Worm (Caenorhabditis elegans) whole organism, dauer: ENCODE results near the gene C32D5.14.
A peak's percentile ranks its signal among the peaks of the same experiment; 100 is the strongest.

Experiments used
- unc-62 ChIP-seq: sonication (generic microtip); optimal IDR thresholded peaks from 2 replicates; lab custom pipeline; 2017; ENCODE audit warnings: missing biosample characterization, missing genetic modification reagents, missing genetic modification characterization

The C32D5.14 gene

ce11 chrII:6328672-6329071 is 6.6 kb upstream of the C32D5.14 start:
- no peak for TF ChIP-seq unc-62 (GFP tag; lab: Kevin White, UChicago)

ce11 chrII:6331222-6331830 is 4.0 kb upstream of the C32D5.14 start, which contains the start of gene set-4:
Gene set-4 (minus strand): TSS chrII:6331341.
- TF ChIP-seq unc-62 (GFP tag; lab: Kevin White, UChicago), result no peak

ce11 chrII:6333887-6334286 is 1.4 kb upstream of the C32D5.14 start, which contains the start of gene ttc-39B:
Gene ttc-39B (minus strand): TSS chrII:6333987.
- no peak for TF ChIP-seq unc-62 (GFP tag; lab: Kevin White, UChicago)

- TF ChIP-seq unc-62 (GFP tag; lab: Kevin White, UChicago), result no peak
These were observed 485 bp upstream of the C32D5.14 start for ce11 chrII:6334745-6335260.

- no peak for TF ChIP-seq unc-62 (GFP tag; lab: Kevin White, UChicago)
These were observed 4.2 kb downstream of the C32D5.14 start for ce11 chrII:6339511-6339910.

- no peak for TF ChIP-seq unc-62 (GFP tag; lab: Kevin White, UChicago)
These were observed 4.7 kb downstream of the C32D5.14 start, which contains the start of gene C32D5.7 for ce11 chrII:6339948-6340347. Gene C32D5.7 (minus strand): TSS chrII:6340048.

ce11 chrII:6341076-6341475 is 5.8 kb downstream of the C32D5.14 start:
- TF ChIP-seq unc-62 (GFP tag; lab: Kevin White, UChicago), result no peak

- TF ChIP-seq unc-62 (GFP tag; lab: Kevin White, UChicago), result no peak
These were observed 7.2 kb downstream of the C32D5.14 start for ce11 chrII:6342455-6342854.

ce11 chrII:6343893-6344292 is 8.6 kb downstream of the C32D5.14 start, which contains the start of gene txt-18:
Gene txt-18 (plus strand): TSS chrII:6344072.
- no peak for TF ChIP-seq unc-62 (GFP tag; lab: Kevin White, UChicago)

ce11 chrII:6344513-6344912 is 9.2 kb downstream of the C32D5.14 start:
- no peak for TF ChIP-seq unc-62 (GFP tag; lab: Kevin White, UChicago)

- no peak for TF ChIP-seq unc-62 (GFP tag; lab: Kevin White, UChicago)
These were observed 10.2 kb downstream of the C32D5.14 start, which contains the start of gene C32D5.8 for ce11 chrII:6345195-6346158. Gene C32D5.8 (minus strand): TSS chrII:6345964.

ce11 chrII:6346551-6347079 is 11.3 kb downstream of the C32D5.14 start:
- TF ChIP-seq unc-62 (GFP tag; lab: Kevin White, UChicago), result no peak

ce11 chrII:6347341-6348118 is 12.2 kb downstream of the C32D5.14 start, which contains the start of gene lgg-1:
Gene lgg-1 (minus strand): TSS chrII:6347719.
- TF ChIP-seq unc-62 (GFP tag; lab: Kevin White, UChicago), result no peak

ce11 chrII:6348360-6348759 is 13.1 kb downstream of the C32D5.14 start:
- peak; percentile 39 for TF ChIP-seq unc-62 (GFP tag; lab: Kevin White, UChicago)

ce11 chrII:6349968-6350367 is 14.7 kb downstream of the C32D5.14 start:
- no peak for TF ChIP-seq unc-62 (GFP tag; lab: Kevin White, UChicago)
